Worm (Caenorhabditis elegans): Measurements from ENCODE around the gene ymel-1.

DNA sequence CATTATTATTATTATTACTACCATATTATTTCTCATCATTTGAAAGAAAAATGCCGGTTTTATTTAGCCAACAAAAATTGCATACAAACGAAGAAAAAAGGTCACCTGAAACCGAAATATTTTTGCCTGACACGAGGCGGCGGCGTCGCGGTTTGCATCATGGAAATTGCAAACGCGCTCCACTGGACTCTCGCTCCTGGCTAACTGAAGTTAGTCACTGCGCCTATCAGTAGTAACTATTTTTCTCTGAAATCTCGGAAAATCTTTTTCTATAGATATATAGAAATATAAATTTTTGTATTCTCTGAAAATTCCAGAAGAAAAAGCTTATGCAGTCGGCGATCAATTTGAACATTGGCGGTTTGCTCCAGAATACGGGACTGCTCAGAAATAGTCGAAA lies at the start of gene ymel-1:
- TF ChIP-seq duxl-1 (tag; optimal IDR thresholded peaks at IDR 0.05; ENCODE audit: poor library complexity) (no peak), lin-15B (tag; optimal IDR thresholded peaks at IDR 0.05) (no peak), skn-1 (tag; optimal IDR thresholded peaks at IDR 0.05) (no peak), ceh-32 (tag; optimal IDR thresholded peaks at IDR 0.05; ENCODE audit: poor library complexity) (no peak), daf-8 (GFP tag; IDR thresholded peaks at IDR 0.05) (no peak), pha-4 (GFP tag; IDR thresholded peaks at IDR 0.05) (0 out of 2 replicates have a peak, but pooled peaks have one; percentile 11), pha-4 (tag; optimal IDR thresholded peaks at IDR 0.05) (no peak), R02D3.7 (tag; optimal IDR thresholded peaks at IDR 0.05) (no peak)

Data from whole organism, L4 larva.